Worm (Caenorhabditis elegans) whole organism, young adult: Measurements from ENCODE around the gene C27D9.1.

Source experiments
- B0035.1 ChIP-seq: sonication (generic microtip); optimal IDR thresholded peaks from 2 replicates; lab custom pipeline; 2016; ENCODE audit warnings: missing genetic modification characterization, mild to moderate bottlenecking, missing compliant biosample characterization, missing genotype, missing genetic modification reagents
- C17E4.6 ChIP-seq: fragments of 200-800 bp; sonication (Bioruptor generic); IDR thresholded peaks from 2 replicates; pipeline ENCODE4 v1.3.6; 2022; ENCODE audit warnings: missing genetic modification reagents, missing genetic modification characterization, missing compliant biosample characterization
- D2030.7 ChIP-seq: fragments of 200-800 bp; sonication (Bioruptor generic); IDR thresholded peaks from 2 replicates; pipeline ENCODE4 v1.3.6; 2022; ENCODE audit warnings: missing genetic modification reagents, missing genetic modification characterization, missing compliant biosample characterization
- F22D6.2 ChIP-seq: sonication (generic microtip); optimal IDR thresholded peaks from 2 replicates; lab custom pipeline; 2016; ENCODE audit warnings: mild to moderate bottlenecking, missing genetic modification characterization, missing compliant biosample characterization
- F23B12.7 ChIP-seq: sonication (generic microtip); optimal IDR thresholded peaks from 2 replicates; lab custom pipeline; 2017; ENCODE audit warnings: missing genetic modification characterization, mild to moderate bottlenecking, missing compliant biosample characterization, antibody characterized with exemption, moderate library complexity; ENCODE audit not compliant: insufficient read depth
- F39B2.1 ChIP-seq: fragments of 200-800 bp; sonication (Bioruptor generic); IDR thresholded peaks from 2 replicates; pipeline ENCODE4 v1.3.6; 2022; ENCODE audit warnings: missing genetic modification reagents, missing genetic modification characterization, missing compliant biosample characterization
- F49E8.2 ChIP-seq: sonication (generic microtip); optimal IDR thresholded peaks from 3 replicates; lab custom pipeline; 2017; ENCODE audit warnings: missing genetic modification characterization, mild to moderate bottlenecking, missing compliant biosample characterization, antibody characterized with exemption, moderate library complexity; ENCODE audit not compliant: insufficient read depth
- K11D2.4 ChIP-seq: fragments of 200-800 bp; sonication (Bioruptor generic); IDR thresholded peaks from 2 replicates; pipeline ENCODE4 v1.3.6; 2022; ENCODE audit warnings: missing genetic modification reagents, missing genetic modification characterization, missing compliant biosample characterization
- T26A5.8 ChIP-seq: sonication (generic microtip); optimal IDR thresholded peaks from 2 replicates; lab custom pipeline; 2016; ENCODE audit warnings: missing genetic modification characterization, missing compliant biosample characterization
- Y95B8A.8 ChIP-seq: fragments of 200-800 bp; sonication (Bioruptor generic); IDR thresholded peaks from 2 replicates; pipeline ENCODE4 v1.3.6; 2022; ENCODE audit warnings: missing genetic modification reagents, missing genetic modification characterization, missing compliant biosample characterization
- ama-1 ChIP-seq, 3 experiments: fragments of 150-350 bp in 1 of 3; sonication (generic microtip) in 2 of 3; optimal IDR thresholded peaks; 2 replicates each; lab custom pipeline; 2014 to 2018; ENCODE audit warnings: missing biosample characterization in 2 of 3, missing genetic modification characterization in 2 of 3, missing genetic modification reagents in 2 of 3
- aptf-2 ChIP-seq: fragments of 200-800 bp; sonication (Bioruptor generic); conservative IDR thresholded peaks from 2 replicates; pipeline ENCODE4 v1.3.6; 2022; ENCODE audit warnings: missing genetic modification reagents, missing genetic modification characterization, missing compliant biosample characterization
- atf-7 ChIP-seq: sonication (generic microtip); optimal IDR thresholded peaks from 2 replicates; lab custom pipeline; 2017; ENCODE audit warnings: mild to moderate bottlenecking, missing genetic modification characterization, missing compliant biosample characterization
- attf-6 ChIP-seq: fragments of 200-800 bp; sonication (Bioruptor generic); IDR thresholded peaks from 2 replicates; pipeline ENCODE4 v1.3.6; 2022; ENCODE audit warnings: missing genetic modification reagents, missing genetic modification characterization, missing compliant biosample characterization
- bed-2 ChIP-seq: fragments of 200-800 bp; sonication (Bioruptor generic); IDR thresholded peaks from 2 replicates; pipeline ENCODE4 v1.3.6; 2022; ENCODE audit warnings: missing genetic modification reagents, missing genetic modification characterization, missing compliant biosample characterization
- cebp-2 ChIP-seq: fragments of 200-800 bp; sonication (Bioruptor generic); IDR thresholded peaks from 2 replicates; pipeline ENCODE4 v1.3.6; 2022; ENCODE audit warnings: missing genetic modification characterization, missing compliant biosample characterization
- ceh-27 ChIP-seq: fragments of 200-800 bp; sonication (Bioruptor generic); optimal IDR thresholded peaks from 2 replicates; lab custom pipeline; 2018; ENCODE audit warnings: mild to moderate bottlenecking, missing genetic modification characterization, moderate library complexity, missing compliant biosample characterization
- ceh-40 ChIP-seq: fragments of 200-800 bp; sonication (Bioruptor generic); IDR thresholded peaks from 2 replicates; pipeline ENCODE4 v1.3.6; 2022; ENCODE audit warnings: missing genetic modification characterization, missing compliant biosample characterization
- ceh-91 ChIP-seq: fragments of 200-800 bp; sonication (Bioruptor generic); IDR thresholded peaks from 2 replicates; pipeline ENCODE4 v1.3.6; 2022; ENCODE audit warnings: missing genetic modification reagents, missing genetic modification characterization, missing compliant biosample characterization
- chd-7 ChIP-seq: sonication (generic microtip); optimal IDR thresholded peaks from 2 replicates; lab custom pipeline; 2016; ENCODE audit warnings: mild to moderate bottlenecking, missing genetic modification characterization, moderate library complexity, missing compliant biosample characterization
- efl-1 ChIP-seq: fragments of 150-350 bp; optimal IDR thresholded peaks from 2 replicates; lab custom pipeline; 2014; ENCODE audit warnings: missing biosample characterization, missing genetic modification reagents, missing genetic modification characterization
- egl-18 ChIP-seq: fragments of 200-800 bp; sonication (Bioruptor generic); IDR thresholded peaks from 2 replicates; pipeline ENCODE4 v1.3.6; 2022; ENCODE audit warnings: missing genetic modification reagents, missing genetic modification characterization, missing compliant biosample characterization
- hlh-12 ChIP-seq: sonication (generic microtip); optimal IDR thresholded peaks from 2 replicates; lab custom pipeline; 2016; ENCODE audit warnings: missing genetic modification characterization, missing compliant biosample characterization
- hsf-1 ChIP-seq: fragments of 200-800 bp; sonication (Bioruptor generic); IDR thresholded peaks from 2 replicates; pipeline ENCODE4 v1.3.6; 2022; ENCODE audit warnings: missing genetic modification reagents, missing genetic modification characterization, missing compliant biosample characterization
- lin-35 ChIP-seq, 3 experiments: fragments of 150-350 bp in 2 of 3; sonication (generic microtip) in 1 of 3; optimal IDR thresholded peaks; 2 replicates each; lab custom pipeline; 2014 to 2018; ENCODE audit warnings: missing biosample characterization in 3 of 3, missing genetic modification characterization in 3 of 3, missing genetic modification reagents in 3 of 3
- lin-54 ChIP-seq: fragments of 200-800 bp; sonication (Bioruptor generic); optimal IDR thresholded peaks from 2 replicates; lab custom pipeline; 2018; ENCODE audit warnings: mild to moderate bottlenecking, missing genetic modification characterization, missing compliant biosample characterization
- lsl-1 ChIP-seq: fragments of 200-800 bp; sonication (Bioruptor generic); optimal IDR thresholded peaks from 2 replicates; lab custom pipeline; 2018; ENCODE audit warnings: mild to moderate bottlenecking, missing genetic modification characterization, moderate library complexity, missing compliant biosample characterization
- madf-10 ChIP-seq: sonication (generic microtip); optimal IDR thresholded peaks from 2 replicates; lab custom pipeline; 2016; ENCODE audit warnings: mild to moderate bottlenecking, missing genetic modification characterization, missing compliant biosample characterization
- madf-6 ChIP-seq: fragments of 200-800 bp; sonication (Bioruptor generic); IDR thresholded peaks from 2 replicates; pipeline ENCODE4 v1.3.6; 2022; ENCODE audit warnings: missing genetic modification reagents, missing genetic modification characterization, missing compliant biosample characterization
- madf-8 ChIP-seq: fragments of 200-800 bp; sonication (Bioruptor generic); conservative IDR thresholded peaks from 2 replicates; pipeline ENCODE4 v1.3.6; 2022; ENCODE audit warnings: missing genetic modification reagents, missing genetic modification characterization, missing compliant biosample characterization
- mcd-1 ChIP-seq: fragments of 200-800 bp; sonication (Bioruptor generic); IDR thresholded peaks from 2 replicates; pipeline ENCODE4 v1.3.6; 2022; ENCODE audit warnings: missing genetic modification reagents, missing genetic modification characterization, missing compliant biosample characterization
- mes-4 ChIP-seq: sonication (generic microtip); optimal IDR thresholded peaks from 2 replicates; lab custom pipeline; 2016; ENCODE audit warnings: missing genotype, missing genetic modification characterization, missing compliant biosample characterization
- nfya-1 ChIP-seq: sonication (generic microtip); optimal IDR thresholded peaks from 2 replicates; lab custom pipeline; 2017; ENCODE audit warnings: antibody characterized with exemption, missing compliant biosample characterization, missing genetic modification characterization, borderline replicate concordance; ENCODE audit not compliant: insufficient read depth
- nfyb-1 ChIP-seq: fragments of 200-800 bp; sonication (Bioruptor generic); IDR thresholded peaks from 2 replicates; pipeline ENCODE4 v1.3.6; 2022; ENCODE audit warnings: missing genetic modification reagents, missing genetic modification characterization, missing compliant biosample characterization
- nhr-179 ChIP-seq: sonication (generic microtip); optimal IDR thresholded peaks from 2 replicates; lab custom pipeline; 2016; ENCODE audit warnings: mild to moderate bottlenecking, missing genetic modification characterization, missing compliant biosample characterization
- nhr-80 ChIP-seq: sonication (generic microtip); optimal IDR thresholded peaks from 2 replicates; lab custom pipeline; 2016; ENCODE audit warnings: missing genetic modification characterization, missing compliant biosample characterization
- pbrm-1 ChIP-seq: fragments of 200-800 bp; sonication (Bioruptor generic); IDR thresholded peaks from 2 replicates; pipeline ENCODE4 v1.3.6; 2022; ENCODE audit warnings: missing genetic modification reagents, missing genetic modification characterization, missing compliant biosample characterization
- repo-1 ChIP-seq: sonication (generic microtip); optimal IDR thresholded peaks from 2 replicates; lab custom pipeline; 2017; ENCODE audit warnings: mild to moderate bottlenecking, missing genetic modification characterization, missing compliant biosample characterization
- rpc-1 ChIP-seq, 2 experiments: fragments of 150-350 bp in 1 of 2; sonication (generic microtip) in 1 of 2; optimal IDR thresholded peaks; 2 replicates each; lab custom pipeline; 2014 to 2018; ENCODE audit warnings: missing biosample characterization in 1 of 2, missing genetic modification characterization in 1 of 2, missing genetic modification reagents in 1 of 2, missing genotype in 1 of 2
- snpc-1.3 ChIP-seq: sonication (generic microtip); optimal IDR thresholded peaks from 2 replicates; lab custom pipeline; 2017; ENCODE audit warnings: missing genetic modification characterization, mild to moderate bottlenecking, missing compliant biosample characterization, antibody characterized with exemption, moderate library complexity, missing genotype, missing genetic modification reagents; ENCODE audit not compliant: insufficient read depth
- snpc-3.4 ChIP-seq: sonication (generic microtip); optimal IDR thresholded peaks from 2 replicates; lab custom pipeline; 2017; ENCODE audit warnings: missing genetic modification characterization, mild to moderate bottlenecking, missing compliant biosample characterization, antibody characterized with exemption, moderate library complexity, missing genotype, missing genetic modification reagents
- tbp1 ChIP-seq: fragments of 200-800 bp; sonication (Bioruptor generic); optimal IDR thresholded peaks from 2 replicates; lab custom pipeline; 2018; ENCODE audit warnings: mild to moderate bottlenecking, missing genetic modification characterization, missing compliant biosample characterization
- tbx-9 ChIP-seq: sonication (generic microtip); optimal IDR thresholded peaks from 2 replicates; lab custom pipeline; 2016; ENCODE audit warnings: borderline replicate concordance, missing genetic modification characterization, inconsistent platforms, missing compliant biosample characterization
- tlf-1 ChIP-seq: fragments of 200-800 bp; sonication (Bioruptor generic); optimal IDR thresholded peaks from 2 replicates; lab custom pipeline; 2018; ENCODE audit warnings: mild to moderate bottlenecking, missing genetic modification characterization, missing compliant biosample characterization
- unc-130 ChIP-seq: sonication (generic microtip); optimal IDR thresholded peaks from 2 replicates; lab custom pipeline; 2016; ENCODE audit warnings: missing genetic modification reagents, missing genetic modification characterization, missing compliant biosample characterization
- xnd-1 ChIP-seq: sonication (generic microtip); optimal IDR thresholded peaks from 2 replicates; lab custom pipeline; 2016; ENCODE audit warnings: missing genotype, missing genetic modification reagents, missing genetic modification characterization, missing compliant biosample characterization
- zim-3 ChIP-seq: sonication (generic microtip); optimal IDR thresholded peaks from 2 replicates; lab custom pipeline; 2017; ENCODE audit warnings: mild to moderate bottlenecking, missing genetic modification characterization, moderate library complexity, missing compliant biosample characterization
- ztf-22 ChIP-seq: fragments of 200-800 bp; sonication (Bioruptor generic); optimal IDR thresholded peaks from 2 replicates; lab custom pipeline; 2018; ENCODE audit warnings: mild to moderate bottlenecking, missing genetic modification characterization, moderate library complexity, missing compliant biosample characterization

Gene C27D9.1

ce11 chrII:4753133-4753532 lies at the start of gene C27D9.1:
C27D9.1 (plus strand) TSS chrII:4753413.
- TF ChIP-seq F22D6.2 (tag; lab: Kevin White, UChicago) = no peak
- no peak for TF ChIP-seq madf-10 (tag; lab: Kevin White, UChicago)
- TF ChIP-seq T26A5.8 (tag; lab: Kevin White, UChicago) = no peak
- no peak for TF ChIP-seq mes-4 (tag; lab: Kevin White, UChicago)
- TF ChIP-seq lsl-1 = peak; percentile 2
- no peak for TF ChIP-seq atf-7 (tag; lab: Kevin White, UChicago)
- TF ChIP-seq tlf-1 (GFP tag; lab: Kevin White, UChicago) = no peak
- TF ChIP-seq efl-1 = peak; percentile 54
- no peak for TF ChIP-seq egl-18
- no peak for TF ChIP-seq C17E4.6 (GFP tag; lab: Robert Waterston, UW)
- TF ChIP-seq ceh-27 (GFP tag; lab: Kevin White, UChicago) = no peak
- TF ChIP-seq nfya-1 (tag; lab: Kevin White, UChicago) = no peak
- TF ChIP-seq lin-54 (GFP tag; lab: Kevin White, UChicago) = no peak
- TF ChIP-seq tbx-9 (tag; lab: Kevin White, UChicago) = no peak
- TF ChIP-seq aptf-2 (GFP tag; lab: Robert Waterston, UW) = no peak
- peak; percentile 33 for TF ChIP-seq xnd-1 (tag; lab: Kevin White, UChicago)
- no peak for TF ChIP-seq zim-3
- no peak for TF ChIP-seq Y95B8A.8 (GFP tag; lab: Robert Waterston, UW)
- no peak; the same call in 1 of the 2 replicates for TF ChIP-seq madf-8 (GFP tag; lab: Robert Waterston, UW)
- TF ChIP-seq ama-1 (optimal IDR thresholded peaks at IDR 0.05; lab: Kevin White, UChicago) = no peak
- TF ChIP-seq ama-1 (GFP tag; optimal IDR thresholded peaks at IDR 0.05; lab: Kevin White, UChicago) = no peak
- no peak for TF ChIP-seq cebp-2
- TF ChIP-seq unc-130 (GFP tag; lab: Kevin White, UChicago) = no peak
- no peak for TF ChIP-seq hsf-1
- no peak for TF ChIP-seq B0035.1 (tag; lab: Kevin White, UChicago)
- peak; percentile 74 for TF ChIP-seq madf-6
- TF ChIP-seq K11D2.4 (GFP tag; lab: Robert Waterston, UW) = no peak
- TF ChIP-seq attf-6 (GFP tag; lab: Robert Waterston, UW) = no peak
- no peak for TF ChIP-seq hlh-12
- no peak for TF ChIP-seq bed-2 (GFP tag; lab: Robert Waterston, UW)
- no peak for TF ChIP-seq tbp1 (GFP tag; lab: Kevin White, UChicago)
- no peak for TF ChIP-seq nhr-179 (tag; lab: Kevin White, UChicago)
- no peak for TF ChIP-seq F39B2.1
- no peak for TF ChIP-seq nfyb-1 (GFP tag; lab: Robert Waterston, UW)
- no peak for TF ChIP-seq rpc-1 (optimal IDR thresholded peaks at IDR 0.05; lab: Kevin White, UChicago)
- no peak for TF ChIP-seq rpc-1 (tag; optimal IDR thresholded peaks at IDR 0.05; lab: Kevin White, UChicago)
- no peak for TF ChIP-seq ztf-22
- TF ChIP-seq chd-7 (tag; lab: Kevin White, UChicago) = no peak

DNA sequence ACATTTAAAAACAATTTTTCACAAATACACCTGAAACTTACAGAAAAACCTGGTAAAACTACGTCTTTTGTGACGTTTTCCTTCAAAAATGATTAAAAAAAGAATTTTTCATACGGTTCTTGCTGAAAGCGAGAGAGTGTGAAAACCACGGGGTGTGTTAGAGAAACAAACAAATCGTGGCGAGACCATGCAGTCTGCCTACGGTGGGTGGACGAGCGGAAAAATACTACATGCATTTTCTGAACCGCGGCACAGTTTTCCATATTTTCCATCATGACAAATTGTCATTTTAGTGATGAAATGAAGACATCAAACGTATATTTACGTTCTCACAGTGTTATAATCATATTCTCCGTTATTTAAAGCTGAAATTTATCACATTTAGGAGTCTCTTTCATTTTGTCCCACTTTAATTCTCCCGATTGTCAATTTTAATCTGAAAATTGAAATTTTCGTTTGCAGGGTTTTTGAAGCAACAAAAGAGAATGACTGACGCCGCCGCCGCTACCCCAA lies 46.8 kb upstream of the C27D9.1 start, which contains the start of the genes F10G7.9 and tsn-1:
Gene F10G7.9, minus strand, starts transcription at position 127 of the 513 bp plus-strand sequence.
Gene tsn-1, plus strand, starts transcription at position 463 of the 513 bp plus-strand sequence.
- TF ChIP-seq nhr-80 = peak; percentile 77
- TF ChIP-seq snpc-1.3 = peak; percentile 47
- TF ChIP-seq F23B12.7 (tag; lab: Kevin White, UChicago) = peak; percentile 29
- peak; percentile 41; the same call in 1 of the 2 replicates for TF ChIP-seq D2030.7
- TF ChIP-seq K11D2.4 (GFP tag; lab: Robert Waterston, UW) = no peak
- peak; percentile 71 for TF ChIP-seq mcd-1 (GFP tag; lab: Robert Waterston, UW)
- TF ChIP-seq lin-54 (GFP tag; lab: Kevin White, UChicago) = peak; percentile 68
- peak; percentile 40 for TF ChIP-seq efl-1
- TF ChIP-seq pbrm-1 (GFP tag; lab: Robert Waterston, UW) = peak; percentile 25; the same call in 1 of the 2 replicates
- peak; percentile 76 for TF ChIP-seq madf-6
- TF ChIP-seq snpc-3.4 (tag; lab: Kevin White, UChicago) = peak; percentile 74
- TF ChIP-seq repo-1 = no peak
- 0 out of 2 replicates have a peak, but pooled peaks have one; percentile 33 for TF ChIP-seq ceh-91
- peak in 1 of 3 experiments; percentile 27 for TF ChIP-seq lin-35 (GFP tag; optimal IDR thresholded peaks at IDR 0.05; lab: Kevin White, UChicago)
- peak; percentile 6 for TF ChIP-seq F49E8.2
- TF ChIP-seq ceh-40 = no peak
- no peak for TF ChIP-seq F39B2.1
